Worm (Caenorhabditis elegans): Measurements from ENCODE around the gene ftt-2.

Gene ftt-2

ce11 chrX:11563663-11564062, 41.6 kb downstream of the ftt-2 start, which contains the start of gene trpp-9 (continued):
- TF ChIP-seq daf-16 (GFP tag; optimal IDR thresholded peaks at IDR 0.05) (peak in 1 of 2 experiments; percentile 7), daf-16 (tag; optimal IDR thresholded peaks at IDR 0.05) (no peak), spr-1 (tag; optimal IDR thresholded peaks at IDR 0.05) (no peak), ZK546.5 (tag; optimal IDR thresholded peaks at IDR 0.05) (no peak), attf-4 (tag; optimal IDR thresholded peaks at IDR 0.05) (no peak), nhr-6 (tag; optimal IDR thresholded peaks at IDR 0.05) (peak; percentile 23), hlh-11 (tag; optimal IDR thresholded peaks at IDR 0.05) (peak; percentile 71), nhr-28 (tag; optimal IDR thresholded peaks at IDR 0.05) (peak; percentile 71)

- TF ChIP-seq gei-8 (GFP tag; optimal IDR thresholded peaks at IDR 0.05) (no peak), T20F7.1 (GFP tag; optimal IDR thresholded peaks at IDR 0.05) (no peak), F49E8.2 (tag; optimal IDR thresholded peaks at IDR 0.05; ENCODE audit: borderline replicate concordance) (no peak), ztf-7 (tag; optimal IDR thresholded peaks at IDR 0.05) (no peak), D1046.2 (GFP tag; IDR thresholded peaks at IDR 0.05) (no peak), daf-19 (GFP tag; conservative IDR thresholded peaks at IDR 0.05) (no peak), skn-1 (tag; optimal IDR thresholded peaks at IDR 0.05) (no peak), nhr-28 (tag; optimal IDR thresholded peaks at IDR 0.05) (no peak), nhr-11 (tag; optimal IDR thresholded peaks at IDR 0.05) (no peak)
These were observed 44.6 kb downstream of the ftt-2 start, which contains the start of gene lev-8 for ce11 chrX:11560615-11561014. lev-8 (plus strand) TSS chrX:11560915.

- peak; percentile 45; the same call in 1 of the 2 replicates for TF ChIP-seq ctbp-1 (GFP tag; IDR thresholded peaks at IDR 0.05)
- peak in 1 of 2 experiments; percentile 65 for TF ChIP-seq daf-16 (GFP tag; optimal IDR thresholded peaks at IDR 0.05)
- no peak for TF ChIP-seq daf-16 (tag; optimal IDR thresholded peaks at IDR 0.05)
- TF ChIP-seq zip-2 (tag; optimal IDR thresholded peaks at IDR 0.05): no peak
- TF ChIP-seq F26F4.8 (GFP tag; conservative IDR thresholded peaks at IDR 0.05): no peak
- TF ChIP-seq tag-97 (GFP tag; IDR thresholded peaks at IDR 0.05): no peak
- TF ChIP-seq skn-1 (tag; optimal IDR thresholded peaks at IDR 0.05): no peak
- no peak for TF ChIP-seq daf-12 (tag; optimal IDR thresholded peaks at IDR 0.05)
- TF ChIP-seq unc-130 (GFP tag; optimal IDR thresholded peaks at IDR 0.05): no peak
- TF ChIP-seq nhr-111 (GFP tag; optimal IDR thresholded peaks at IDR 0.05): no peak
- no peak for TF ChIP-seq rbr-2 (tag; optimal IDR thresholded peaks at IDR 0.05)
- no peak for TF ChIP-seq F49E8.2 (tag; optimal IDR thresholded peaks at IDR 0.05; ENCODE audit: borderline replicate concordance)
- TF ChIP-seq sdz-12 (GFP tag; optimal IDR thresholded peaks at IDR 0.05): no peak
- no peak for TF ChIP-seq nhr-76 (tag; optimal IDR thresholded peaks at IDR 0.05)
- TF ChIP-seq mep-1 (tag; optimal IDR thresholded peaks at IDR 0.05): no peak
- TF ChIP-seq madf-5 (GFP tag; IDR thresholded peaks at IDR 0.05): no peak
- no peak for TF ChIP-seq R02D3.7 (tag; optimal IDR thresholded peaks at IDR 0.05)
- no peak for TF ChIP-seq lsy-2 (tag; optimal IDR thresholded peaks at IDR 0.05)
- TF ChIP-seq lin-38 (GFP tag; IDR thresholded peaks at IDR 0.05): no peak
- TF ChIP-seq dmd-8 (GFP tag; IDR thresholded peaks at IDR 0.05): no peak
- no peak for TF ChIP-seq snpc-1.2 (GFP tag; IDR thresholded peaks at IDR 0.05)
- TF ChIP-seq spr-3 (GFP tag; optimal IDR thresholded peaks at IDR 0.05): no peak
- no peak for TF ChIP-seq nhr-11 (tag; optimal IDR thresholded peaks at IDR 0.05)
- TF ChIP-seq hlh-11 (tag; optimal IDR thresholded peaks at IDR 0.05): peak; percentile 14
- peak; percentile 8; the same call in 1 of the 2 replicates for TF ChIP-seq ceh-20 (GFP tag; IDR thresholded peaks at IDR 0.05)
- no peak for TF ChIP-seq nhr-28 (tag; optimal IDR thresholded peaks at IDR 0.05)
- no peak for TF ChIP-seq ceh-44 (GFP tag; IDR thresholded peaks at IDR 0.05)
- TF ChIP-seq tra-1 (GFP tag; IDR thresholded peaks at IDR 0.05): no peak
- no peak for TF ChIP-seq aly-2 (tag; optimal IDR thresholded peaks at IDR 0.05)
- 0 out of 2 replicates have a peak, but pooled peaks have one; percentile 29 for TF ChIP-seq hmg-1.1 (GFP tag; IDR thresholded peaks at IDR 0.05)
- no peak for TF ChIP-seq hif-1 (tag; optimal IDR thresholded peaks at IDR 0.05)
- TF ChIP-seq spr-1 (tag; optimal IDR thresholded peaks at IDR 0.05): no peak
- TF ChIP-seq nhr-48 (tag; optimal IDR thresholded peaks at IDR 0.05): no peak
- no peak for TF ChIP-seq zag-1 (tag; optimal IDR thresholded peaks at IDR 0.05)
- no peak for TF ChIP-seq set-16 (GFP tag; IDR thresholded peaks at IDR 0.05)
- no peak for TF ChIP-seq arid-1 (GFP tag; conservative IDR thresholded peaks at IDR 0.05)
- no peak for TF ChIP-seq gei-8 (GFP tag; optimal IDR thresholded peaks at IDR 0.05)
- no peak for TF ChIP-seq ceh-62 (tag; optimal IDR thresholded peaks at IDR 0.05)
- no peak for TF ChIP-seq nhr-42 (GFP tag; IDR thresholded peaks at IDR 0.05)
- no peak for TF ChIP-seq zip-11 (GFP tag; IDR thresholded peaks at IDR 0.05)
- 0 out of 2 replicates have a peak, but pooled peaks have one; percentile 2 for TF ChIP-seq dmd-6 (GFP tag; IDR thresholded peaks at IDR 0.05)
These were observed 45.1 kb downstream of the ftt-2 start for ce11 chrX:11560076-11560475.

All from whole organism, L4 larva.